Fruit fly (Drosophila melanogaster) whole organism, pupa: Measurements from ENCODE around the gene Akh.

Experiments used
- CG8301 ChIP-seq: fragments of 200-800 bp; sonication (Bioruptor generic); optimal IDR thresholded peaks from 2 replicates; lab custom pipeline; 2018; ENCODE audit warnings: missing biosample characterization, mild to moderate bottlenecking, missing genetic modification characterization
- CG9948 ChIP-seq: fragments of 200-800 bp; sonication (Bioruptor generic); optimal IDR thresholded peaks from 2 replicates; lab custom pipeline; 2018; ENCODE audit warnings: missing biosample characterization, mild to moderate bottlenecking, missing genetic modification characterization, moderate library complexity
- Pif1B ChIP-seq: fragments of 200-800 bp; sonication (Bioruptor generic); optimal IDR thresholded peaks from 3 replicates; lab custom pipeline; 2016; ENCODE audit warnings: missing biosample characterization, missing genetic modification characterization
- Snoo ChIP-seq: fragments of 200-800 bp; sonication (Bioruptor generic); optimal IDR thresholded peaks from 3 replicates; lab custom pipeline; 2017; ENCODE audit warnings: missing biosample characterization, mild to moderate bottlenecking, missing genetic modification characterization, inconsistent platforms
- rn ChIP-seq: fragments of 200-800 bp; sonication (Bioruptor generic); IDR thresholded peaks from 2 replicates; pipeline ENCODE4 v1.3.6; 2022; ENCODE audit warnings: missing biosample characterization, missing genetic modification characterization

- TF ChIP-seq Snoo (no peak), CG9948 (tag; lab: Kevin White, UChicago) (no peak), rn (GFP tag; lab: Robert Waterston, UW) (0 out of 2 replicates have a peak, but pooled peaks have one; percentile 11), CG8301 (tag; lab: Kevin White, UChicago) (no peak), Pif1B (GFP tag; lab: Kevin White, UChicago) (no peak)
These were observed 45.4 kb downstream of the Akh start, which contains the start of gene VhaM9.7-c for dm6 chr3L:4186659-4187058.
